Fruit fly (Drosophila melanogaster): ENCODE measurements around the gene CG12483.

CG12483 gene

DNA sequence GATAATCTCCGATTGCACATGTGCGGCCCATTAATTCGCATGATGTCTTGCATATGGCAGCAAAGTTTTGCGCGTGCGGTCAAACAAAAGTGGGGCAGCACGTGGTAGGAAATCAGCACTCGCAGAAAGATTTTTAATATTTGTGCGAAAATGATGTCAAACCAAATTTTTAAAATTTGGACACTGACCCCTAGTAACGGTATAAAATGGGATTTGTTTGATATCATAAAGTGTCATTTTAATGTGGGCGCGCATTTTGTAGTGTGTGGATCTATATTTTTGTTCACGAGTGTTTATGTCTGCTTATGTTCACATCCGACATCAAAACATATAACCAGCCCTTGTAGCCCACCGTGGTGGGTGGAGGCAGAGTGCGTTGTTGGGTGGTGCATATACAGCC, 4.1 kb downstream of the CG12483 start:
- TF ChIP-seq Sox100B (GFP tag; optimal IDR thresholded peaks at IDR 0.05) (no peak), gem (tag; optimal IDR thresholded peaks at IDR 0.05) (peak; percentile 7), CG7963 (GFP tag; IDR thresholded peaks at IDR 0.05; ENCODE audit: partially characterized antibody) (no peak), Dip3 (GFP tag; optimal IDR thresholded peaks at IDR 0.05) (no peak), MTF-1 (GFP tag; optimal IDR thresholded peaks at IDR 0.05; ENCODE audit: borderline replicate concordance) (no peak), CG31224 (GFP tag; IDR thresholded peaks at IDR 0.05) (peak; percentile 19; the same call in 1 of the 2 replicates), CG8944 (GFP tag; optimal IDR thresholded peaks at IDR 0.05) (peak; percentile 26), tin (GFP tag; optimal IDR thresholded peaks at IDR 0.05) (no peak), pzg (GFP tag; optimal IDR thresholded peaks at IDR 0.05) (no peak), Ravus (GFP tag; IDR thresholded peaks at IDR 0.05) (no peak), knrl (GFP tag; IDR thresholded peaks at IDR 0.05; ENCODE audit: partially characterized antibody) (no peak), D19A (tag; optimal IDR thresholded peaks at IDR 0.05) (no peak), CG4404 (GFP tag; IDR thresholded peaks at IDR 0.05) (no peak), Dek (tag; optimal IDR thresholded peaks at IDR 0.05) (no peak), Jarid2 (GFP tag; optimal IDR thresholded peaks at IDR 0.05) (no peak), CG11695 (GFP tag; IDR thresholded peaks at IDR 0.05) (peak; percentile 78), Fer1 (GFP tag; optimal IDR thresholded peaks at IDR 0.05) (no peak), NFAT (GFP tag; IDR thresholded peaks at IDR 0.05) (no peak), zfh1 (GFP tag; IDR thresholded peaks at IDR 0.05) (no peak; the same call in 2 of the 3 replicates), Abd-B (GFP tag; optimal IDR thresholded peaks at IDR 0.05) (no peak), Deaf1 (tag; optimal IDR thresholded peaks at IDR 0.05) (no peak), CG3065 (GFP tag; optimal IDR thresholded peaks at IDR 0.05) (no peak), usp (GFP tag; optimal IDR thresholded peaks at IDR 0.05) (no peak), CG2678 (tag; optimal IDR thresholded peaks at IDR 0.05) (peak; percentile 46), B-H2 (GFP tag; optimal IDR thresholded peaks at IDR 0.05) (no peak), Ets97D (GFP tag; optimal IDR thresholded peaks at IDR 0.05) (no peak), CG10959 (GFP tag; IDR thresholded peaks at IDR 0.05) (no peak), Dll (GFP tag; IDR thresholded peaks at IDR 0.05; ENCODE audit: partially characterized antibody) (no peak), Dip2 (GFP tag; IDR thresholded peaks at IDR 0.05) (no peak), Optix (GFP tag; IDR thresholded peaks at IDR 0.05) (no peak), jigr1 (GFP tag; IDR thresholded peaks at IDR 0.05) (no peak), nmo (GFP tag; optimal IDR thresholded peaks at IDR 0.05) (peak; percentile 17), CG9727 (GFP tag; optimal IDR thresholded peaks at IDR 0.05) (peak; percentile 8), CG13287 (GFP tag; IDR thresholded peaks at IDR 0.05; ENCODE audit: partially characterized antibody) (no peak), CG10654 (GFP tag; optimal IDR thresholded peaks at IDR 0.05) (no peak), Elba2 (GFP tag; optimal IDR thresholded peaks at IDR 0.05) (no peak), oc (tag; optimal IDR thresholded peaks at IDR 0.05) (no peak), BtbVII (GFP tag; optimal IDR thresholded peaks at IDR 0.05) (no peak), Oaz (GFP tag; IDR thresholded peaks at IDR 0.05) (no peak), Usf (GFP tag; optimal IDR thresholded peaks at IDR 0.05) (no peak), repo (GFP tag; optimal IDR thresholded peaks at IDR 0.05) (no peak), fd3F (GFP tag; optimal IDR thresholded peaks at IDR 0.05) (peak; percentile 50), CG9215 (GFP tag; IDR thresholded peaks at IDR 0.05) (no peak), ci (GFP tag; IDR thresholded peaks at IDR 0.05) (peak; percentile 69; the same call in 2 of the 3 replicates), Hr39 (optimal IDR thresholded peaks at IDR 0.05) (no peak), CG17186 (GFP tag; optimal IDR thresholded peaks at IDR 0.05) (no peak), CG5180 (GFP tag; optimal IDR thresholded peaks at IDR 0.05) (no peak), CG14710 (tag; optimal IDR thresholded peaks at IDR 0.05) (no peak), amos (GFP tag; IDR thresholded peaks at IDR 0.05; ENCODE audit: partially characterized antibody) (no peak), CG43689 (GFP tag; IDR thresholded peaks at IDR 0.05) (no peak), tap (tag; optimal IDR thresholded peaks at IDR 0.05) (peak; percentile 8), Taf1 (GFP tag; IDR thresholded peaks at IDR 0.05) (no peak; the same call in 1 of the 2 replicates)

All from whole organism, embryonic.